Fruit fly (Drosophila melanogaster) whole organism, embryonic: ENCODE data around the gene Pino.

Source experiments
- Abd-B ChIP-seq: fragments of 200-800 bp; sonication (Bioruptor generic); optimal IDR thresholded peaks from 2 replicates; lab custom pipeline; 2018; ENCODE audit warnings: missing biosample characterization, mild to moderate bottlenecking, missing genetic modification characterization, moderate library complexity
- Aef1 ChIP-seq: fragments of 200-800 bp; sonication (Bioruptor generic); IDR thresholded peaks from 3 replicates; pipeline ENCODE4 v1.3.6; 2022; ENCODE audit warnings: missing biosample characterization, missing genetic modification characterization
- Awh ChIP-seq: fragments of 200-800 bp; sonication (Bioruptor generic); IDR thresholded peaks from 2 replicates; pipeline ENCODE4, ENCODE4 v1.3.6; 2022; ENCODE audit warnings: missing biosample characterization, missing genetic modification characterization
- CG10209 ChIP-seq: fragments of 200-800 bp; sonication (Bioruptor generic); optimal IDR thresholded peaks from 3 replicates; lab custom pipeline; 2017; ENCODE audit warnings: missing biosample characterization, mild to moderate bottlenecking, missing genetic modification characterization, missing genetic modification reagents
- CG10274 ChIP-seq: fragments of 200-800 bp; sonication (Bioruptor generic); optimal IDR thresholded peaks from 3 replicates; lab custom pipeline; 2017; ENCODE audit warnings: missing biosample characterization, mild to moderate bottlenecking, missing genetic modification characterization
- CG10321 ChIP-seq: fragments of 200-800 bp; sonication (Bioruptor generic); IDR thresholded peaks from 2 replicates; pipeline ENCODE4 v1.3.6; 2022; ENCODE audit warnings: missing biosample characterization, missing genetic modification characterization
- CG10431 ChIP-seq: fragments of 200-800 bp; sonication (Bioruptor generic); optimal IDR thresholded peaks from 3 replicates; lab custom pipeline; 2018; ENCODE audit warnings: missing biosample characterization, mild to moderate bottlenecking, missing genetic modification characterization
- CG11723 ChIP-seq: fragments of 200-800 bp; sonication (Bioruptor generic); optimal IDR thresholded peaks from 2 replicates; lab custom pipeline; 2017; ENCODE audit warnings: missing biosample characterization, mild to moderate bottlenecking, missing genetic modification characterization
- CG12071 ChIP-seq: fragments of 200-800 bp; sonication (Bioruptor generic); optimal IDR thresholded peaks from 3 replicates; lab custom pipeline; 2018; ENCODE audit warnings: missing biosample characterization, mild to moderate bottlenecking, missing genetic modification characterization
- CG14667 ChIP-seq: fragments of 200-800 bp; sonication (Bioruptor generic); IDR thresholded peaks from 2 replicates; pipeline ENCODE4 v1.3.6; 2022; ENCODE audit warnings: missing biosample characterization, missing genetic modification characterization
- CG17359 ChIP-seq: fragments of 200-800 bp; sonication (Bioruptor generic); optimal IDR thresholded peaks from 3 replicates; lab custom pipeline; 2018; ENCODE audit warnings: missing biosample characterization, mild to moderate bottlenecking, missing genetic modification characterization, moderate library complexity
- CG18476 ChIP-seq: fragments of 200-800 bp; sonication (Bioruptor generic); optimal IDR thresholded peaks from 2 replicates; lab custom pipeline; 2016; ENCODE audit warnings: missing biosample characterization, mild to moderate bottlenecking, missing genetic modification characterization
- CG2120 ChIP-seq: fragments of 200-800 bp; sonication (Bioruptor generic); optimal IDR thresholded peaks from 3 replicates; lab custom pipeline; 2016; ENCODE audit warnings: missing biosample characterization, missing genetic modification characterization
- CG2199 ChIP-seq: fragments of 200-800 bp; sonication (Bioruptor generic); IDR thresholded peaks from 3 replicates; pipeline ENCODE4 v1.3.6; 2022; ENCODE audit warnings: missing biosample characterization, missing genetic modification characterization
- CG30020 ChIP-seq: fragments of 200-800 bp; optimal IDR thresholded peaks from 2 replicates; lab custom pipeline; 2019; ENCODE audit warnings: missing biosample characterization, mild to moderate bottlenecking, missing genetic modification characterization, moderate library complexity
- CG3281 ChIP-seq: fragments of 200-800 bp; sonication (Bioruptor generic); optimal IDR thresholded peaks from 3 replicates; lab custom pipeline; 2017; ENCODE audit warnings: missing biosample characterization, mild to moderate bottlenecking, missing genetic modification characterization
- CG3995 ChIP-seq: fragments of 200-800 bp; sonication (Bioruptor generic); optimal IDR thresholded peaks from 3 replicates; lab custom pipeline; 2016; ENCODE audit warnings: missing biosample characterization, missing genetic modification characterization
- CG4854 ChIP-seq: fragments of 200-800 bp; sonication (Bioruptor generic); optimal IDR thresholded peaks from 2 replicates; lab custom pipeline; 2016; ENCODE audit warnings: missing biosample characterization, missing genetic modification characterization, inconsistent platforms
- CG7928 ChIP-seq: fragments of 200-800 bp; sonication (Bioruptor generic); optimal IDR thresholded peaks from 2 replicates; lab custom pipeline; 2017; ENCODE audit warnings: missing biosample characterization, mild to moderate bottlenecking, missing genetic modification characterization
- Dip2 ChIP-seq: fragments of 200-800 bp; sonication (Bioruptor generic); IDR thresholded peaks from 2 replicates; pipeline ENCODE4 v1.3.6; 2022; ENCODE audit warnings: missing biosample characterization, missing genetic modification characterization
- Eip74EF ChIP-seq, 2 experiments: fragments of 200-800 bp in 1 of 2; fragments of >200 bp in 1 of 2; sonication (Bioruptor generic) in 1 of 2; optimal IDR thresholded peaks; 2 replicates each; lab custom pipeline; 2017 to 2019; ENCODE audit warnings: missing biosample characterization in 2 of 2, missing genetic modification characterization in 2 of 2, mild to moderate bottlenecking in 1 of 2, moderate library complexity in 1 of 2
- Elba2 ChIP-seq: fragments of 200-800 bp; sonication (Bioruptor generic); optimal IDR thresholded peaks from 3 replicates; lab custom pipeline; 2016; ENCODE audit warnings: missing biosample characterization, missing genetic modification characterization
- Hand ChIP-seq: fragments of 200-800 bp; sonication (Bioruptor generic); optimal IDR thresholded peaks from 2 replicates; lab custom pipeline; 2017; ENCODE audit warnings: mild to moderate bottlenecking, missing biosample characterization, missing genetic modification reagents, missing genetic modification characterization
- Lhr ChIP-seq: fragments of 200-800 bp; sonication (Bioruptor generic); optimal IDR thresholded peaks from 3 replicates; lab custom pipeline; 2017; ENCODE audit warnings: mild to moderate bottlenecking, missing biosample characterization, missing genetic modification reagents, missing genetic modification characterization
- Mad ChIP-seq: fragments of 200-800 bp; sonication (Bioruptor generic); optimal IDR thresholded peaks from 2 replicates; lab custom pipeline; 2016; ENCODE audit warnings: missing biosample characterization, missing genetic modification characterization
- Neu2 ChIP-seq: fragments of 200-800 bp; sonication (Bioruptor generic); optimal IDR thresholded peaks from 3 replicates; lab custom pipeline; 2016; ENCODE audit warnings: missing biosample characterization, missing genetic modification characterization, borderline replicate concordance
- Xbp1 ChIP-seq: fragments of 200-800 bp; sonication (Bioruptor generic); optimal IDR thresholded peaks from 3 replicates; lab custom pipeline; 2016; ENCODE audit warnings: missing biosample characterization, mild to moderate bottlenecking, missing genetic modification characterization
- ara ChIP-seq: fragments of 200-800 bp; sonication (Bioruptor generic); IDR thresholded peaks from 2 replicates; pipeline ENCODE4 v1.3.6; 2022; ENCODE audit warnings: missing biosample characterization, missing genetic modification characterization
- az2 ChIP-seq: fragments of 200-800 bp; sonication (Bioruptor generic); optimal IDR thresholded peaks from 3 replicates; lab custom pipeline; 2016; ENCODE audit warnings: missing biosample characterization, missing genetic modification characterization
- btn ChIP-seq: fragments of 200-800 bp; sonication (Bioruptor generic); optimal IDR thresholded peaks from 2 replicates; lab custom pipeline; 2016; ENCODE audit warnings: missing biosample characterization, missing genetic modification characterization
- cad ChIP-seq: fragments of >200 bp; optimal IDR thresholded peaks from 2 replicates; lab custom pipeline; 2017; ENCODE audit warnings: missing biosample characterization, missing genetic modification characterization
- cas ChIP-seq: fragments of 200-800 bp; sonication (Bioruptor generic); IDR thresholded peaks from 2 replicates; pipeline ENCODE4 v1.3.6; 2022; ENCODE audit warnings: missing biosample characterization, missing genetic modification characterization
- dimm ChIP-seq: fragments of 200-800 bp; sonication (Bioruptor generic); IDR thresholded peaks from 2 replicates; pipeline ENCODE4 v1.3.6; 2022; ENCODE audit warnings: missing biosample characterization, missing genetic modification characterization
- gem ChIP-seq: fragments of 200-800 bp; sonication (Bioruptor generic); optimal IDR thresholded peaks from 2 replicates; lab custom pipeline; 2019; ENCODE audit warnings: missing biosample characterization, mild to moderate bottlenecking, missing genetic modification characterization, moderate library complexity
- jigr1 ChIP-seq: fragments of 200-800 bp; sonication (Bioruptor generic); IDR thresholded peaks from 3 replicates; pipeline ENCODE4 v1.3.6; 2022; ENCODE audit warnings: missing biosample characterization, missing genetic modification characterization
- lilli ChIP-seq: fragments of 200-800 bp; sonication (Bioruptor generic); optimal IDR thresholded peaks from 3 replicates; lab custom pipeline; 2016; ENCODE audit warnings: missing biosample characterization, missing genetic modification characterization
- nerfin-1 ChIP-seq: fragments of 200-800 bp; sonication (Bioruptor generic); optimal IDR thresholded peaks from 3 replicates; lab custom pipeline; 2019; ENCODE audit warnings: missing biosample characterization, mild to moderate bottlenecking, missing genetic modification characterization, moderate library complexity
- odd ChIP-seq: fragments of 200-800 bp; sonication (Bioruptor generic); optimal IDR thresholded peaks from 2 replicates; lab custom pipeline; 2017; ENCODE audit warnings: missing biosample characterization, mild to moderate bottlenecking, missing genetic modification characterization
- pnt ChIP-seq: fragments of 200-800 bp; sonication (Bioruptor generic); optimal IDR thresholded peaks from 3 replicates; lab custom pipeline; 2016; ENCODE audit warnings: missing biosample characterization, missing genetic modification characterization
- pzg ChIP-seq: fragments of 200-800 bp; sonication (Bioruptor generic); optimal IDR thresholded peaks from 3 replicates; lab custom pipeline; 2018; ENCODE audit warnings: missing biosample characterization, mild to moderate bottlenecking, missing genetic modification characterization, moderate library complexity
- rib ChIP-seq: fragments of 200-800 bp; sonication (Bioruptor generic); IDR thresholded peaks from 2 replicates; pipeline ENCODE4 v1.3.6; 2022; ENCODE audit warnings: missing biosample characterization, missing genetic modification characterization
- schlank ChIP-seq: fragments of 200-800 bp; sonication (Bioruptor generic); optimal IDR thresholded peaks from 2 replicates; lab custom pipeline; 2018; ENCODE audit warnings: missing biosample characterization, mild to moderate bottlenecking, missing genetic modification characterization
- scrt ChIP-seq: fragments of 200-800 bp; sonication (Bioruptor generic); optimal IDR thresholded peaks from 2 replicates; lab custom pipeline; 2018; ENCODE audit warnings: missing biosample characterization, mild to moderate bottlenecking, missing genetic modification characterization, moderate library complexity
- sima ChIP-seq: fragments of 200-800 bp; sonication (Bioruptor generic); optimal IDR thresholded peaks from 2 replicates; lab custom pipeline; 2016; ENCODE audit warnings: missing biosample characterization, missing genetic modification characterization
- sqz ChIP-seq: fragments of 200-800 bp; sonication (Bioruptor generic); optimal IDR thresholded peaks from 3 replicates; lab custom pipeline; 2018; ENCODE audit warnings: missing biosample characterization, mild to moderate bottlenecking, missing genetic modification characterization
- trh ChIP-seq: fragments of 200-800 bp; sonication (Bioruptor generic); optimal IDR thresholded peaks from 2 replicates; lab custom pipeline; 2016; ENCODE audit warnings: missing biosample characterization, missing genetic modification characterization
- twi ChIP-seq: fragments of 200-800 bp; optimal IDR thresholded peaks from 2 replicates; lab custom pipeline; 2019; ENCODE audit warnings: missing biosample characterization, mild to moderate bottlenecking, missing genetic modification characterization, moderate library complexity
- wor ChIP-seq: fragments of 200-800 bp; sonication (Bioruptor generic); IDR thresholded peaks from 2 replicates; pipeline ENCODE4 v1.3.6; 2022; ENCODE audit warnings: missing biosample characterization, missing genetic modification characterization
- zen2 ChIP-seq: fragments of 200-800 bp; sonication (Bioruptor generic); IDR thresholded peaks from 3 replicates; pipeline ENCODE4 v1.3.6; 2022; ENCODE audit warnings: missing biosample characterization, missing genetic modification characterization; ENCODE audit not compliant: partially characterized antibody

Gene Pino

dm6 chr2L:1074180-1074864 lies 54.4 kb downstream of the Pino start (continued):
- TF ChIP-seq Elba2 (GFP tag; lab: Kevin White, UChicago) (peak; percentile 69), wor (peak; percentile 71), pnt (GFP tag; lab: Kevin White, UChicago) (peak; percentile 67), CG18476 (GFP tag; lab: Kevin White, UChicago) (peak; percentile 38), CG11723 (peak; percentile 59), CG10321 (GFP tag; lab: Robert Waterston, UW) (no peak), rib (GFP tag; lab: Robert Waterston, UW) (peak; percentile 15; the same call in 1 of the 2 replicates), CG3995 (GFP tag; lab: Kevin White, UChicago) (no peak), Neu2 (no peak), az2 (peak; percentile 80), nerfin-1 (tag; lab: Kevin White, UChicago) (peak; percentile 78), Dip2 (GFP tag; lab: Robert Waterston, UW) (no peak), btn (GFP tag; lab: Kevin White, UChicago) (no peak), Awh (GFP tag; lab: Robert Waterston, UW) (peak; percentile 80), CG2199 (0 out of 3 replicates have a peak, but pooled peaks have one; percentile 6), CG10274 (peak; percentile 31), cas (GFP tag; lab: Robert Waterston, UW) (no peak), zen2 (GFP tag; lab: Robert Waterston, UW) (no peak), CG17359 (tag; lab: Kevin White, UChicago) (peak; percentile 86), Aef1 (GFP tag; lab: Robert Waterston, UW) (peak; percentile 62), Mad (GFP tag; lab: Kevin White, UChicago) (peak; percentile 21), pzg (GFP tag; lab: Kevin White, UChicago) (no peak), CG3281 (GFP tag; lab: Kevin White, UChicago) (peak; percentile 66), odd (peak; percentile 64), cad (GFP tag; lab: Kevin White, UChicago) (no peak), trh (GFP tag; lab: Kevin White, UChicago) (peak; percentile 62), schlank (peak; percentile 38), Hand (GFP tag; lab: Kevin White, UChicago) (peak; percentile 19), CG10209 (GFP tag; lab: Kevin White, UChicago) (peak; percentile 75), CG14667 (GFP tag; lab: Robert Waterston, UW) (peak; percentile 66), jigr1 (GFP tag; lab: Robert Waterston, UW) (no peak), Xbp1 (GFP tag; lab: Kevin White, UChicago) (peak; percentile 81), dimm (GFP tag; lab: Robert Waterston, UW) (0 out of 2 replicates have a peak, but pooled peaks have one; percentile 8), Abd-B (GFP tag; lab: Kevin White, UChicago) (peak; percentile 76), scrt (peak; percentile 59), CG12071 (GFP tag; lab: Kevin White, UChicago) (peak; percentile 75), sqz (GFP tag; lab: Kevin White, UChicago) (peak; percentile 76), twi (peak; percentile 74), CG7928 (GFP tag; lab: Kevin White, UChicago) (no peak), Eip74EF (GFP tag; optimal IDR thresholded peaks at IDR 0.05; lab: Kevin White, UChicago) (peak in 1 of 2 experiments; percentile 86), CG30020 (peak; percentile 29), CG10431 (peak; percentile 40), Lhr (GFP tag; lab: Kevin White, UChicago) (peak; percentile 57), lilli (peak; percentile 60), sima (GFP tag; lab: Kevin White, UChicago) (peak; percentile 16), CG2120 (peak; percentile 60), ara (GFP tag; lab: Robert Waterston, UW) (peak; percentile 78; the same call in 1 of the 2 replicates), gem (tag; lab: Kevin White, UChicago) (peak; percentile 93), CG4854 (peak; percentile 4)
